Worm (Caenorhabditis elegans) whole organism, L1 larva: ENCODE results near the gene nhx-1.

Source experiments
- lin-39 ChIP-seq: fragments of 150-350 bp; optimal IDR thresholded peaks from 2 replicates; lab custom pipeline; 2014; ENCODE audit warnings: missing biosample characterization, missing genetic modification reagents, missing genetic modification characterization
- nhr-11 ChIP-seq: fragments of 150-350 bp; optimal IDR thresholded peaks from 2 replicates; lab custom pipeline; 2014; ENCODE audit warnings: missing biosample characterization, missing genetic modification characterization
- nhr-12 ChIP-seq: sonication (generic microtip); optimal IDR thresholded peaks from 2 replicates; lab custom pipeline; 2017; ENCODE audit warnings: missing biosample characterization, missing genetic modification characterization
- nhr-237 ChIP-seq: fragments of 150-350 bp; optimal IDR thresholded peaks from 2 replicates; lab custom pipeline; 2014; ENCODE audit warnings: missing biosample characterization, missing genetic modification characterization
- nhr-28 ChIP-seq: fragments of 150-350 bp; optimal IDR thresholded peaks from 2 replicates; lab custom pipeline; 2014; ENCODE audit warnings: missing biosample characterization, missing genetic modification characterization
- pqm-1 ChIP-seq: sonication (generic microtip); optimal IDR thresholded peaks from 3 replicates; lab custom pipeline; 2017; ENCODE audit warnings: missing biosample characterization, missing genetic modification characterization

- no peak for TF ChIP-seq nhr-237
- TF ChIP-seq pqm-1 = no peak
- TF ChIP-seq lin-39 (tag; lab: Kevin White, UChicago) = no peak
- TF ChIP-seq nhr-11 (tag; lab: Kevin White, UChicago) = no peak
- no peak for TF ChIP-seq nhr-28 (tag; lab: Kevin White, UChicago)
- no peak for TF ChIP-seq nhr-12 (tag; lab: Kevin White, UChicago)
Measured at ce11 chrX:16041808-16042207, 24.9 kb downstream of the nhx-1 start.
